Worm (Caenorhabditis elegans) whole organism, L3 larva: ENCODE results near the gene denn-4.

ENCODE experiments used
- R02D3.7 ChIP-seq: fragments of 150-350 bp; optimal IDR thresholded peaks from 2 replicates; lab custom pipeline; 2014; ENCODE audit warnings: missing biosample characterization, missing genetic modification characterization
- aly-2 ChIP-seq: fragments of 150-350 bp; optimal IDR thresholded peaks from 2 replicates; lab custom pipeline; 2014; ENCODE audit warnings: missing biosample characterization, missing genetic modification characterization
- ama-1 ChIP-seq: fragments of 150-350 bp; optimal IDR thresholded peaks from 2 replicates; lab custom pipeline; 2018
- ceh-16 ChIP-seq: sonication (generic microtip); optimal IDR thresholded peaks from 2 replicates; lab custom pipeline; 2017; ENCODE audit warnings: missing biosample characterization, missing genetic modification characterization
- ceh-82 ChIP-seq: fragments of 150-350 bp; optimal IDR thresholded peaks from 2 replicates; lab custom pipeline; 2014; ENCODE audit warnings: missing biosample characterization, missing genetic modification characterization
- ceh-9 ChIP-seq: sonication (generic microtip); optimal IDR thresholded peaks from 2 replicates; lab custom pipeline; 2018; ENCODE audit warnings: missing biosample characterization, missing genetic modification characterization
- daf-12 ChIP-seq: fragments of 150-350 bp; optimal IDR thresholded peaks from 2 replicates; lab custom pipeline; 2014; ENCODE audit warnings: missing biosample characterization, missing genetic modification reagents, missing genetic modification characterization
- egl-27 ChIP-seq: sonication (generic microtip); optimal IDR thresholded peaks from 4 replicates; lab custom pipeline; 2017; ENCODE audit warnings: missing biosample characterization, missing genetic modification reagents, missing genetic modification characterization
- egl-5 ChIP-seq: fragments of 150-350 bp; optimal IDR thresholded peaks from 2 replicates; lab custom pipeline; 2017; ENCODE audit warnings: missing biosample characterization, missing genetic modification reagents, missing genetic modification characterization, inconsistent platforms
- elt-1 ChIP-seq: fragments of 150-350 bp; optimal IDR thresholded peaks from 2 replicates; lab custom pipeline; 2014; ENCODE audit warnings: missing biosample characterization, missing genetic modification characterization
- elt-2 ChIP-seq: sonication (generic microtip); optimal IDR thresholded peaks from 2 replicates; lab custom pipeline; 2016; ENCODE audit warnings: missing genetic modification reagents, mild to moderate bottlenecking, missing genetic modification characterization, missing compliant biosample characterization
- elt-3 ChIP-seq, 3 experiments: fragments of 150-350 bp in 1 of 3; sonication (generic microtip) in 2 of 3; optimal IDR thresholded peaks; 2 replicates in 2 of 3; 4 replicates in 1 of 3; lab custom pipeline; 2014 to 2017; ENCODE audit warnings: missing biosample characterization in 3 of 3, missing genetic modification characterization in 3 of 3
- eor-1 ChIP-seq, 2 experiments: fragments of 150-350 bp; optimal IDR thresholded peaks; 2 replicates each; lab custom pipeline; 2014 to 2018; ENCODE audit warnings: missing biosample characterization in 2 of 2, missing genetic modification characterization in 2 of 2
- fkh-10 ChIP-seq: sonication (generic microtip); optimal IDR thresholded peaks from 2 replicates; lab custom pipeline; 2017; ENCODE audit warnings: missing biosample characterization, missing genetic modification reagents, missing genetic modification characterization
- fkh-2 ChIP-seq: fragments of 150-350 bp; optimal IDR thresholded peaks from 2 replicates; lab custom pipeline; 2014; ENCODE audit warnings: missing biosample characterization, missing genetic modification reagents, missing genetic modification characterization
- fos-1 ChIP-seq: fragments of 150-350 bp; optimal IDR thresholded peaks from 2 replicates; lab custom pipeline; 2014; ENCODE audit warnings: missing biosample characterization, missing genetic modification characterization
- hmg-11 ChIP-seq: sonication (generic microtip); optimal IDR thresholded peaks from 2 replicates; lab custom pipeline; 2016; ENCODE audit warnings: missing genetic modification characterization, missing compliant biosample characterization
- jun-1 ChIP-seq: fragments of 150-350 bp; optimal IDR thresholded peaks from 2 replicates; lab custom pipeline; 2014; ENCODE audit warnings: missing biosample characterization, missing genetic modification reagents, missing genetic modification characterization
- lin-15B ChIP-seq: fragments of 150-350 bp; optimal IDR thresholded peaks from 2 replicates; lab custom pipeline; 2014; ENCODE audit warnings: missing biosample characterization, missing genetic modification characterization
- lin-39 ChIP-seq: fragments of 150-350 bp; optimal IDR thresholded peaks from 2 replicates; lab custom pipeline; 2018; ENCODE audit warnings: missing biosample characterization, missing genetic modification reagents, missing genetic modification characterization
- lsy-12 ChIP-seq: sonication (generic microtip); optimal IDR thresholded peaks from 2 replicates; lab custom pipeline; 2016; ENCODE audit warnings: mild to moderate bottlenecking, missing genetic modification characterization, missing compliant biosample characterization
- mdl-1 ChIP-seq: fragments of 150-350 bp; optimal IDR thresholded peaks from 2 replicates; lab custom pipeline; 2014; ENCODE audit warnings: missing biosample characterization, missing genetic modification characterization
- mml-1 ChIP-seq: fragments of 150-350 bp; sonication (generic microtip); optimal IDR thresholded peaks from 3 replicates; lab custom pipeline; 2014; ENCODE audit warnings: missing biosample characterization, missing genetic modification characterization
- nhr-12 ChIP-seq: fragments of 150-350 bp; optimal IDR thresholded peaks from 2 replicates; lab custom pipeline; 2014; ENCODE audit warnings: missing biosample characterization, missing genetic modification characterization
- nhr-23 ChIP-seq: fragments of 150-350 bp; optimal IDR thresholded peaks from 2 replicates; lab custom pipeline; 2014; ENCODE audit warnings: missing biosample characterization, missing genetic modification reagents, missing genetic modification characterization
- nhr-25 ChIP-seq: sonication (generic microtip); optimal IDR thresholded peaks from 2 replicates; lab custom pipeline; 2017; ENCODE audit warnings: missing biosample characterization, missing genetic modification characterization
- nhr-28 ChIP-seq: fragments of 150-350 bp; optimal IDR thresholded peaks from 2 replicates; lab custom pipeline; 2014; ENCODE audit warnings: missing biosample characterization, missing genetic modification characterization
- nhr-43 ChIP-seq: sonication (generic microtip); optimal IDR thresholded peaks from 2 replicates; lab custom pipeline; 2016; ENCODE audit warnings: mild to moderate bottlenecking, missing genetic modification characterization, missing compliant biosample characterization; ENCODE audit not compliant: poor library complexity, severe bottlenecking
- nhr-67 ChIP-seq: fragments of 150-350 bp; optimal IDR thresholded peaks from 2 replicates; lab custom pipeline; 2014; ENCODE audit warnings: missing biosample characterization, missing genetic modification characterization
- nhr-77 ChIP-seq: fragments of 150-350 bp; optimal IDR thresholded peaks from 2 replicates; lab custom pipeline; 2014; ENCODE audit warnings: missing biosample characterization, missing genetic modification characterization
- pha-4 ChIP-seq: fragments of 150-350 bp; optimal IDR thresholded peaks from 2 replicates; lab custom pipeline; 2014; ENCODE audit warnings: missing biosample characterization, missing genetic modification reagents, missing genetic modification characterization
- pqm-1 ChIP-seq: fragments of 150-350 bp; optimal IDR thresholded peaks from 2 replicates; lab custom pipeline; 2017; ENCODE audit warnings: missing biosample characterization, missing genetic modification characterization, inconsistent platforms
- sea-2 ChIP-seq: fragments of 150-350 bp; sonication (generic microtip); optimal IDR thresholded peaks from 4 replicates; lab custom pipeline; 2014; ENCODE audit warnings: missing biosample characterization, missing genetic modification reagents, missing genetic modification characterization
- skn-1 ChIP-seq: fragments of 150-350 bp; optimal IDR thresholded peaks from 2 replicates; lab custom pipeline; 2014; ENCODE audit warnings: missing biosample characterization, missing genetic modification characterization
- snpc-4 ChIP-seq: fragments of 150-350 bp; optimal IDR thresholded peaks from 2 replicates; lab custom pipeline; 2014; ENCODE audit warnings: missing biosample characterization, missing genetic modification characterization
- tbx-2 ChIP-seq: sonication (generic microtip); optimal IDR thresholded peaks from 2 replicates; lab custom pipeline; 2016; ENCODE audit warnings: mild to moderate bottlenecking, missing genetic modification characterization, missing compliant biosample characterization
- unc-39 ChIP-seq: sonication (generic microtip); optimal IDR thresholded peaks from 4 replicates; lab custom pipeline; 2017; ENCODE audit warnings: missing biosample characterization, missing genetic modification characterization
- unc-62 ChIP-seq: fragments of 150-350 bp; sonication (generic microtip); optimal IDR thresholded peaks from 4 replicates; lab custom pipeline; 2014; ENCODE audit warnings: missing biosample characterization, missing genetic modification reagents, missing genetic modification characterization
- zag-1 ChIP-seq: fragments of 150-350 bp; optimal IDR thresholded peaks from 2 replicates; lab custom pipeline; 2014; ENCODE audit warnings: missing biosample characterization, missing genetic modification characterization
- ztf-11 ChIP-seq: fragments of 150-350 bp; optimal IDR thresholded peaks from 2 replicates; lab custom pipeline; 2014; ENCODE audit warnings: missing biosample characterization, missing genetic modification characterization
- ztf-4 ChIP-seq: fragments of 150-350 bp; optimal IDR thresholded peaks from 2 replicates; lab custom pipeline; 2014; ENCODE audit warnings: missing biosample characterization, missing genetic modification characterization

Gene denn-4

ce11 chrIV:1920513-1920912, 3.3 kb upstream of the denn-4 start:
- TF ChIP-seq hmg-11: no peak
- no peak for TF ChIP-seq zag-1 (tag; lab: Kevin White, UChicago)
- no peak for TF ChIP-seq daf-12 (tag; lab: Kevin White, UChicago)
- no peak for TF ChIP-seq nhr-77 (tag; lab: Kevin White, UChicago)
- TF ChIP-seq sea-2 (GFP tag; lab: Kevin White, UChicago): no peak
- TF ChIP-seq elt-2 (tag; lab: Kevin White, UChicago): no peak
- no peak for TF ChIP-seq ztf-11 (tag; lab: Kevin White, UChicago)
- no peak for TF ChIP-seq nhr-67
- no peak for TF ChIP-seq mml-1 (tag; lab: Kevin White, UChicago)
- no peak for TF ChIP-seq egl-27 (tag; lab: Kevin White, UChicago)
- no peak for TF ChIP-seq snpc-4
- TF ChIP-seq fkh-2: no peak
- TF ChIP-seq lin-39: no peak

ce11 chrIV:1924178-1924577, 377 bp downstream of the denn-4 start:
- TF ChIP-seq lin-15B (tag; lab: Kevin White, UChicago) (no peak), nhr-12 (tag; lab: Kevin White, UChicago) (no peak), elt-3 (tag; optimal IDR thresholded peaks at IDR 0.05; lab: Kevin White, UChicago) (no peak), tbx-2 (tag; lab: Kevin White, UChicago) (no peak), jun-1 (tag; lab: Kevin White, UChicago) (no peak), elt-2 (tag; lab: Kevin White, UChicago) (no peak), pha-4 (tag; lab: Kevin White, UChicago) (no peak), ama-1 (lab: Kevin White, UChicago) (no peak), fos-1 (no peak), lin-39 (no peak)

- TF ChIP-seq unc-62 (GFP tag; lab: Kevin White, UChicago): no peak
- TF ChIP-seq, all 47 proteins: peak for 0
These were observed 21.4 kb downstream of the denn-4 start for ce11 chrIV:1945200-1945599.

- TF ChIP-seq unc-39 (no peak), lsy-12 (tag; lab: Kevin White, UChicago) (no peak), tbx-2 (tag; lab: Kevin White, UChicago) (no peak), ztf-4 (tag; lab: Kevin White, UChicago) (no peak)
These were observed 24.1 kb downstream of the denn-4 start, which contains the start of gene tsen-54 for ce11 chrIV:1947891-1948290. tsen-54 (plus strand) TSS chrIV:1948191.

- TF ChIP-seq fos-1: no peak
- no peak for TF ChIP-seq fkh-2
- no peak for TF ChIP-seq snpc-4
- TF ChIP-seq nhr-23 (tag; lab: Kevin White, UChicago): no peak
These were observed 28.5 kb downstream of the denn-4 start for ce11 chrIV:1952312-1952711.

ce11 chrIV:1953132-1953629, 29.4 kb downstream of the denn-4 start, which contains the start of gene F52C12.2:
F52C12.2 (plus strand) TSS chrIV:1953579.
- no peak for TF ChIP-seq eor-1 (tag; optimal IDR thresholded peaks at IDR 0.05; lab: Kevin White, UChicago)
- TF ChIP-seq nhr-23 (tag; lab: Kevin White, UChicago): peak; percentile 16
- no peak for TF ChIP-seq ceh-16 (tag; lab: Kevin White, UChicago)
- no peak for TF ChIP-seq jun-1 (tag; lab: Kevin White, UChicago)
- peak; percentile 67 for TF ChIP-seq lin-15B (tag; lab: Kevin White, UChicago)
- TF ChIP-seq egl-5 (tag; lab: Kevin White, UChicago): no peak
- TF ChIP-seq skn-1 (tag; lab: Kevin White, UChicago): peak; percentile 56
- no peak for TF ChIP-seq aly-2 (tag; lab: Kevin White, UChicago)
- TF ChIP-seq nhr-67: no peak
- no peak for TF ChIP-seq nhr-43 (tag; lab: Kevin White, UChicago)
- TF ChIP-seq egl-27 (tag; lab: Kevin White, UChicago): no peak
- TF ChIP-seq ama-1 (lab: Kevin White, UChicago): no peak
- TF ChIP-seq elt-3 (tag; optimal IDR thresholded peaks at IDR 0.05; lab: Kevin White, UChicago): no peak
- no peak for TF ChIP-seq fkh-10
- TF ChIP-seq sea-2 (GFP tag; lab: Kevin White, UChicago): no peak
- no peak for TF ChIP-seq elt-1 (tag; lab: Kevin White, UChicago)
- TF ChIP-seq mdl-1 (tag; lab: Kevin White, UChicago): no peak
- no peak for TF ChIP-seq nhr-28 (tag; lab: Kevin White, UChicago)
- TF ChIP-seq pha-4 (tag; lab: Kevin White, UChicago): peak; percentile 64
- no peak for TF ChIP-seq ceh-82
- no peak for TF ChIP-seq fkh-2
- TF ChIP-seq nhr-12 (tag; lab: Kevin White, UChicago): no peak
- no peak for TF ChIP-seq pqm-1 (tag; lab: Kevin White, UChicago)
- no peak for TF ChIP-seq ceh-9 (tag; lab: Kevin White, UChicago)
- peak; percentile 52 for TF ChIP-seq hmg-11
- TF ChIP-seq tbx-2 (tag; lab: Kevin White, UChicago): no peak
- no peak for TF ChIP-seq nhr-77 (tag; lab: Kevin White, UChicago)
- no peak for TF ChIP-seq nhr-25 (tag; lab: Kevin White, UChicago)
- no peak for TF ChIP-seq unc-39
- TF ChIP-seq daf-12 (tag; lab: Kevin White, UChicago): no peak
- TF ChIP-seq fos-1: no peak
- no peak for TF ChIP-seq ztf-11 (tag; lab: Kevin White, UChicago)
- peak; percentile 2 for TF ChIP-seq R02D3.7
- TF ChIP-seq zag-1 (tag; lab: Kevin White, UChicago): no peak
- no peak for TF ChIP-seq ztf-4 (tag; lab: Kevin White, UChicago)
- no peak for TF ChIP-seq lsy-12 (tag; lab: Kevin White, UChicago)
